Fruit fly (Drosophila melanogaster) whole organism, embryonic: ENCODE results near the gene RpL37-1.
A peak's percentile ranks its signal among the peaks of the same experiment; 100 is the strongest.

ENCODE experiments used
- Ada2b ChIP-seq: fragments of 200-800 bp; sonication (Bioruptor generic); IDR thresholded peaks from 2 replicates; pipeline ENCODE4 v1.3.6; 2022; ENCODE audit warnings: missing biosample characterization, missing genetic modification characterization
- B-H2 ChIP-seq: fragments of 200-800 bp; sonication (Bioruptor generic); optimal IDR thresholded peaks from 2 replicates; lab custom pipeline; 2018; ENCODE audit warnings: missing biosample characterization, mild to moderate bottlenecking, missing genetic modification characterization
- CG11247 ChIP-seq: fragments of 200-800 bp; sonication (Bioruptor generic); IDR thresholded peaks from 2 replicates; pipeline ENCODE4 v1.3.6; 2022; ENCODE audit warnings: missing biosample characterization, missing genetic modification characterization
- CG13287 ChIP-seq: fragments of 200-800 bp; sonication (Bioruptor generic); IDR thresholded peaks from 2 replicates; pipeline ENCODE4 v1.3.6; 2022; ENCODE audit warnings: missing biosample characterization, missing genetic modification characterization; ENCODE audit not compliant: partially characterized antibody
- CG13296 ChIP-seq: fragments of 200-800 bp; sonication (Bioruptor generic); optimal IDR thresholded peaks from 3 replicates; lab custom pipeline; 2018; ENCODE audit warnings: missing biosample characterization, mild to moderate bottlenecking, missing genetic modification characterization
- CG14014 ChIP-seq: fragments of 200-800 bp; sonication (Bioruptor generic); IDR thresholded peaks from 2 replicates; pipeline ENCODE4 v1.3.6; 2022; ENCODE audit warnings: missing biosample characterization, missing genetic modification characterization
- CG14050 ChIP-seq: fragments of 200-800 bp; sonication (Bioruptor generic); IDR thresholded peaks from 3 replicates; pipeline ENCODE4 v1.3.6; 2022; ENCODE audit warnings: missing biosample characterization, missing genetic modification characterization
- CG15011 ChIP-seq: fragments of 200-800 bp; sonication (Bioruptor generic); optimal IDR thresholded peaks from 3 replicates; lab custom pipeline; 2018; ENCODE audit warnings: missing biosample characterization, mild to moderate bottlenecking, missing genetic modification characterization
- CG16815 ChIP-seq: fragments of 200-800 bp; sonication (Bioruptor generic); optimal IDR thresholded peaks from 3 replicates; lab custom pipeline; 2017; ENCODE audit warnings: missing biosample characterization, mild to moderate bottlenecking, missing genetic modification characterization
- CG17359 ChIP-seq: fragments of 200-800 bp; sonication (Bioruptor generic); optimal IDR thresholded peaks from 3 replicates; lab custom pipeline; 2018; ENCODE audit warnings: missing biosample characterization, mild to moderate bottlenecking, missing genetic modification characterization, moderate library complexity
- CG17568 ChIP-seq: fragments of 200-800 bp; sonication (Bioruptor generic); optimal IDR thresholded peaks from 2 replicates; lab custom pipeline; 2018; ENCODE audit warnings: missing biosample characterization, mild to moderate bottlenecking, missing genetic modification characterization, moderate library complexity
- CG2129 ChIP-seq: fragments of 200-800 bp; sonication (Bioruptor generic); IDR thresholded peaks from 2 replicates; pipeline ENCODE4 v1.3.6; 2022; ENCODE audit warnings: missing biosample characterization, missing genetic modification characterization; ENCODE audit not compliant: partially characterized antibody
- CG2199 ChIP-seq: fragments of 200-800 bp; sonication (Bioruptor generic); IDR thresholded peaks from 3 replicates; pipeline ENCODE4 v1.3.6; 2022; ENCODE audit warnings: missing biosample characterization, missing genetic modification characterization
- CG2678 ChIP-seq: fragments of 200-800 bp; sonication (Bioruptor generic); optimal IDR thresholded peaks from 3 replicates; lab custom pipeline; 2019; ENCODE audit warnings: missing biosample characterization, mild to moderate bottlenecking, missing genetic modification characterization, moderate library complexity
- CG2712 ChIP-seq: fragments of 200-800 bp; optimal IDR thresholded peaks from 3 replicates; lab custom pipeline; 2019; ENCODE audit warnings: missing biosample characterization, mild to moderate bottlenecking, missing genetic modification characterization, moderate library complexity
- CG2889 ChIP-seq: fragments of 200-800 bp; sonication (Bioruptor generic); IDR thresholded peaks from 3 replicates; pipeline ENCODE4 v1.3.6; 2022; ENCODE audit warnings: missing biosample characterization, missing genetic modification characterization
- CG31441 ChIP-seq: fragments of 200-800 bp; sonication (Bioruptor generic); IDR thresholded peaks from 2 replicates; pipeline ENCODE4 v1.3.6; 2022; ENCODE audit warnings: missing biosample characterization, missing genetic modification characterization
- CG34224 ChIP-seq: fragments of 200-800 bp; sonication (Bioruptor generic); IDR thresholded peaks from 3 replicates; pipeline ENCODE4 v1.3.6; 2022; ENCODE audit warnings: missing biosample characterization, missing genetic modification characterization; ENCODE audit not compliant: partially characterized antibody
- CG6791 ChIP-seq: fragments of 200-800 bp; sonication (Bioruptor generic); IDR thresholded peaks from 3 replicates; pipeline ENCODE4 v1.3.6; 2022; ENCODE audit warnings: missing biosample characterization, missing genetic modification characterization; ENCODE audit not compliant: partially characterized antibody
- CG8281 ChIP-seq: fragments of 200-800 bp; sonication (Bioruptor generic); optimal IDR thresholded peaks from 2 replicates; lab custom pipeline; 2018; ENCODE audit warnings: missing biosample characterization, mild to moderate bottlenecking, missing genetic modification characterization, moderate library complexity
- CG8290 ChIP-seq, 3 experiments: fragments of 200-800 bp; sonication (Bioruptor generic); optimal IDR thresholded peaks; 2 replicates each; lab custom pipeline; 2016 to 2019; ENCODE audit warnings: missing biosample characterization in 3 of 3, missing genetic modification characterization in 3 of 3, mild to moderate bottlenecking in 2 of 3, moderate library complexity in 1 of 3
- CG9817 ChIP-seq: fragments of 200-800 bp; sonication (Bioruptor generic); optimal IDR thresholded peaks from 2 replicates; lab custom pipeline; 2018; ENCODE audit warnings: missing biosample characterization, mild to moderate bottlenecking, missing genetic modification characterization, moderate library complexity
- CG9932 ChIP-seq: fragments of 200-800 bp; sonication (Bioruptor generic); IDR thresholded peaks from 2 replicates; pipeline ENCODE4 v1.3.6; 2022; ENCODE audit warnings: missing biosample characterization, missing genetic modification characterization
- Deaf1 ChIP-seq: fragments of 200-800 bp; optimal IDR thresholded peaks from 3 replicates; lab custom pipeline; 2019; ENCODE audit warnings: missing biosample characterization, mild to moderate bottlenecking, missing genetic modification characterization, moderate library complexity
- H15 ChIP-seq: fragments of 200-800 bp; sonication (Bioruptor generic); IDR thresholded peaks from 3 replicates; pipeline ENCODE4 v1.3.6; 2022; ENCODE audit warnings: missing biosample characterization, missing genetic modification characterization
- Hey ChIP-seq: fragments of 200-800 bp; sonication (Bioruptor generic); optimal IDR thresholded peaks from 3 replicates; lab custom pipeline; 2018; ENCODE audit warnings: missing biosample characterization, mild to moderate bottlenecking, missing genetic modification characterization
- Hr51 ChIP-seq, 2 experiments: fragments of 200-800 bp; sonication (Bioruptor generic); optimal IDR thresholded peaks; 2 replicates in 1 of 2; 3 replicates in 1 of 2; lab custom pipeline; 2016 to 2018; ENCODE audit warnings: missing biosample characterization in 2 of 2, missing genetic modification characterization in 2 of 2, mild to moderate bottlenecking in 1 of 2, moderate library complexity in 1 of 2
- Med ChIP-seq: fragments of 200-800 bp; sonication (Bioruptor generic); peaks from one replicate; lab custom pipeline; 2016; ENCODE audit warnings: missing biosample characterization, missing genetic modification characterization, mild to moderate bottlenecking, inconsistent platforms, moderate library complexity
- Meics ChIP-seq: fragments of 200-800 bp; sonication (Bioruptor generic); optimal IDR thresholded peaks from 2 replicates; lab custom pipeline; 2017; ENCODE audit warnings: missing biosample characterization, mild to moderate bottlenecking, missing genetic modification characterization
- Opbp ChIP-seq: fragments of 200-800 bp; sonication (Bioruptor generic); IDR thresholded peaks from 3 replicates; pipeline ENCODE4 v1.3.6; 2022; ENCODE audit warnings: missing biosample characterization, missing genetic modification characterization; ENCODE audit not compliant: partially characterized antibody
- Sox100B ChIP-seq: fragments of 200-800 bp; sonication (Bioruptor generic); optimal IDR thresholded peaks from 3 replicates; lab custom pipeline; 2018; ENCODE audit warnings: missing biosample characterization, mild to moderate bottlenecking, missing genetic modification characterization
- Stat92E ChIP-seq, 3 experiments: fragments of >200 bp in 2 of 3; fragments of 200-800 bp in 1 of 3; sonication (Bioruptor generic) in 1 of 3; optimal IDR thresholded peaks; 2 replicates each; lab custom pipeline; 2017 to 2019; ENCODE audit warnings: missing biosample characterization in 3 of 3, missing genetic modification characterization in 3 of 3, mild to moderate bottlenecking in 1 of 3, moderate library complexity in 1 of 3
- Xrp1 ChIP-seq: fragments of 200-800 bp; sonication (Bioruptor generic); IDR thresholded peaks from 2 replicates; pipeline ENCODE4 v1.3.6; 2022; ENCODE audit warnings: missing biosample characterization, missing genetic modification characterization
- ap ChIP-seq: fragments of 200-800 bp; sonication (Bioruptor generic); IDR thresholded peaks from 2 replicates; pipeline ENCODE4 v1.3.6; 2022; ENCODE audit warnings: missing biosample characterization, missing genetic modification characterization
- az2 ChIP-seq: fragments of 200-800 bp; sonication (Bioruptor generic); optimal IDR thresholded peaks from 3 replicates; lab custom pipeline; 2016; ENCODE audit warnings: missing biosample characterization, missing genetic modification characterization
- cato ChIP-seq: fragments of 200-800 bp; sonication (Bioruptor generic); optimal IDR thresholded peaks from 2 replicates; lab custom pipeline; 2016; ENCODE audit warnings: missing biosample characterization, missing genetic modification characterization, borderline replicate concordance
- dmrt99B ChIP-seq: fragments of 200-800 bp; sonication (Bioruptor generic); optimal IDR thresholded peaks from 2 replicates; lab custom pipeline; 2018; ENCODE audit warnings: missing biosample characterization, mild to moderate bottlenecking, missing genetic modification characterization, moderate library complexity
- gce ChIP-seq: fragments of 200-800 bp; sonication (Bioruptor generic); IDR thresholded peaks from 3 replicates; pipeline ENCODE4 v1.3.6; 2022; ENCODE audit warnings: missing biosample characterization, missing genetic modification characterization
- grn ChIP-seq: fragments of 200-800 bp; sonication (Bioruptor generic); optimal IDR thresholded peaks from 3 replicates; lab custom pipeline; 2017; ENCODE audit warnings: missing biosample characterization, missing genetic modification characterization
- hb ChIP-seq: fragments of 200-800 bp; sonication (Bioruptor generic); IDR thresholded peaks from 3 replicates; pipeline ENCODE4 v1.3.6; 2022; ENCODE audit warnings: missing biosample characterization, missing genetic modification characterization; ENCODE audit not compliant: partially characterized antibody
- kay ChIP-seq: fragments of 200-800 bp; sonication (Bioruptor generic); optimal IDR thresholded peaks from 2 replicates; lab custom pipeline; 2016; ENCODE audit warnings: missing biosample characterization, missing genetic modification characterization
- knrl ChIP-seq: fragments of 200-800 bp; sonication (Bioruptor generic); IDR thresholded peaks from 3 replicates; pipeline ENCODE4 v1.3.6; 2022; ENCODE audit warnings: missing biosample characterization, missing genetic modification characterization; ENCODE audit not compliant: partially characterized antibody
- lbe ChIP-seq: fragments of 200-800 bp; sonication (Bioruptor generic); optimal IDR thresholded peaks from 2 replicates; lab custom pipeline; 2016; ENCODE audit warnings: missing biosample characterization, mild to moderate bottlenecking, missing genetic modification characterization
- nerfin-2 ChIP-seq: fragments of 200-800 bp; sonication (Bioruptor generic); IDR thresholded peaks from 2 replicates; pipeline ENCODE4 v1.3.6; 2022; ENCODE audit warnings: missing biosample characterization, missing genetic modification characterization; ENCODE audit not compliant: partially characterized antibody
- seq ChIP-seq: fragments of 200-800 bp; sonication (Bioruptor generic); IDR thresholded peaks from 2 replicates; pipeline ENCODE4 v1.3.6; 2022; ENCODE audit warnings: missing biosample characterization, missing genetic modification characterization
- usp ChIP-seq: fragments of >200 bp; optimal IDR thresholded peaks from 2 replicates; lab custom pipeline; 2017; ENCODE audit warnings: missing biosample characterization, missing genetic modification characterization
- vfl ChIP-seq: fragments of 200-800 bp; sonication (Bioruptor generic); optimal IDR thresholded peaks from 2 replicates; lab custom pipeline; 2016; ENCODE audit warnings: missing biosample characterization, missing genetic modification characterization

RpL37-1 gene

dm6 chrX:15132065-15132464, 7.1 kb downstream of the RpL37-1 start:
- TF ChIP-seq CG11247 (GFP tag; lab: Robert Waterston, UW) (no peak), lbe (GFP tag; lab: Kevin White, UChicago) (no peak), ap (GFP tag; lab: Robert Waterston, UW) (no peak), CG31441 (GFP tag; lab: Robert Waterston, UW) (no peak), B-H2 (GFP tag; lab: Kevin White, UChicago) (no peak), grn (GFP tag; lab: Kevin White, UChicago) (no peak), CG9932 (GFP tag; lab: Robert Waterston, UW) (no peak), CG2129 (GFP tag; lab: Robert Waterston, UW) (no peak), CG34224 (no peak), CG8290 (GFP tag; optimal IDR thresholded peaks at IDR 0.05; lab: Kevin White, UChicago) (no peak), CG8290 (tag; optimal IDR thresholded peaks at IDR 0.05; lab: Kevin White, UChicago) (no peak), Sox100B (GFP tag; lab: Kevin White, UChicago) (no peak), CG17359 (tag; lab: Kevin White, UChicago) (no peak), vfl (GFP tag; lab: Kevin White, UChicago) (no peak), CG14014 (no peak), usp (GFP tag; lab: Kevin White, UChicago) (no peak)

DNA sequence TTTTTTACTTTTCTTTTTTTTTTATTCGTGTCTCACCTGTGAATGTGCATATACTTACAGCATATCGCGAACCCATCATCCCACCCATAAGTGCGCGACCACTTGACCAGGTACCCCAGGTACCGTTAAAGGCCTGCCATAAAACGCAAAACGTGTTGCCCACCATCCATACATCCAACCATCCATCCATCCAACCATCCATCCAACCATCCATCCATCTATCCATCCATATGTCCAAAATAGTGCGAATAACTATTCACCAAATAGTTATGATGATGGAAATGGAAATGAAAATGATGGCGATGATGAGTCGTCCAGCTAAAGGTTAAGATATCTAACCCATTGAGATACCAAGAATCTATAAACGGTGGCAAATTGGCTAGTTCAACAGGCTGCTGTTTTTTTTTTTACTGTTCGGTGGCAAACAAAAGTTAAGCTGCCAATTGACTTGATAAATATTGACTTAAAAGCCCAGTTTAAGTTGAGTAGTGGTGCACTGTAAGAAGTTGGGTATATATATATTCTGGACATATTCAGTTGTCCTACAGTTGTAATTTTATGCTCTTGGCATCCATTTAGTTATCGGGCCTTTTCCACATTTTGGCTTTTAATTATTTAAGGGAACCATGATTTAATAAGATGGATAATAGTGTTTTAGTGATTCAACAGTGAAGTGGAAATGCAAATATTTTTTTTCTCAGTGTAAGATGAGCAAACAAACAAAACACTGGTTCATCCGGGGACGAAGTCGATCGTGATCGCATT, 11.1 kb downstream of the RpL37-1 start:
- TF ChIP-seq dmrt99B (tag; lab: Kevin White, UChicago) (peak; percentile 32), nerfin-2 (GFP tag; lab: Robert Waterston, UW) (no peak), CG2199 (no peak), CG2712 (peak; percentile 1), CG2889 (GFP tag; lab: Robert Waterston, UW) (no peak), CG6791 (no peak), CG16815 (no peak), Hey (no peak), hb (GFP tag; lab: Robert Waterston, UW) (no peak), Med (GFP tag; lab: Kevin White, UChicago) (peak; percentile 77), Ada2b (GFP tag; lab: Robert Waterston, UW) (0 out of 2 replicates have a peak, but pooled peaks have one; percentile 15), Meics (peak; percentile 16), Stat92E (GFP tag; optimal IDR thresholded peaks at IDR 0.05; lab: Kevin White, UChicago) (no peak), CG8281 (tag; lab: Kevin White, UChicago) (peak; percentile 98), CG9817 (tag; lab: Kevin White, UChicago) (no peak), CG2678 (tag; lab: Kevin White, UChicago) (peak; percentile 45), knrl (GFP tag; lab: Robert Waterston, UW) (no peak), seq (GFP tag; lab: Robert Waterston, UW) (no peak), kay (GFP tag; lab: Kevin White, UChicago) (no peak), CG13287 (GFP tag; lab: Robert Waterston, UW) (no peak), cato (no peak), CG15011 (GFP tag; lab: Kevin White, UChicago) (no peak), Xrp1 (GFP tag; lab: Robert Waterston, UW) (peak; percentile 29; the same call in 1 of the 2 replicates), CG17568 (no peak), Hr51 (GFP tag; optimal IDR thresholded peaks at IDR 0.05; lab: Kevin White, UChicago) (peak in 1 of 2 experiments; percentile 19), CG13296 (peak; percentile 15), Opbp (GFP tag; lab: Robert Waterston, UW) (no peak), Deaf1 (tag; lab: Kevin White, UChicago) (no peak), az2 (GFP tag; lab: Kevin White, UChicago) (no peak), gce (no peak), CG14050 (GFP tag; lab: Robert Waterston, UW) (no peak), H15 (GFP tag; lab: Robert Waterston, UW) (no peak)
